Fruit fly (Drosophila melanogaster) whole organism, wandering third instar larva: ENCODE measurements around the gene nero.

Experiments
- Abd-B ChIP-seq: fragments of >200 bp; optimal IDR thresholded peaks from 2 replicates; lab custom pipeline; 2017; ENCODE audit warnings: missing biosample characterization, missing genetic modification characterization
- CG32264 ChIP-seq: fragments of 200-800 bp; sonication (Bioruptor generic); optimal IDR thresholded peaks from 2 replicates; lab custom pipeline; 2016; ENCODE audit warnings: missing biosample characterization, missing genetic modification characterization
- CG9705 ChIP-seq: fragments of 200-800 bp; sonication (Bioruptor generic); optimal IDR thresholded peaks from 2 replicates; lab custom pipeline; 2018; ENCODE audit warnings: missing biosample characterization, mild to moderate bottlenecking, missing genetic modification characterization
- Dfd ChIP-seq: fragments of >200 bp; optimal IDR thresholded peaks from 2 replicates; lab custom pipeline; 2017; ENCODE audit warnings: missing biosample characterization, missing genetic modification characterization
- Dif ChIP-seq: fragments of 200-275, 200-300 bp; sonication (Bioruptor generic); optimal IDR thresholded peaks from 2 replicates; lab custom pipeline; 2018; ENCODE audit warnings: missing biosample characterization, missing genetic modification characterization; ENCODE audit not compliant: partially characterized antibody
- GATAd ChIP-seq: sonication (Bioruptor generic); optimal IDR thresholded peaks from 2 replicates; lab custom pipeline; 2016; ENCODE audit warnings: missing biosample characterization, missing genetic modification characterization
- HLH106 ChIP-seq: fragments of 200-800 bp; optimal IDR thresholded peaks from 3 replicates; lab custom pipeline; 2019; ENCODE audit warnings: missing biosample characterization, mild to moderate bottlenecking, missing genetic modification characterization, moderate library complexity
- Hr78 ChIP-seq: fragments of >200 bp; optimal IDR thresholded peaks from 2 replicates; lab custom pipeline; 2017; ENCODE audit warnings: missing biosample characterization, missing genetic modification characterization
- Jra ChIP-seq: sonication (Bioruptor generic); optimal IDR thresholded peaks from 2 replicates; lab custom pipeline; 2016; ENCODE audit warnings: missing biosample characterization, missing genetic modification characterization
- Mio ChIP-seq: sonication (Bioruptor generic); optimal IDR thresholded peaks from 2 replicates; lab custom pipeline; 2016; ENCODE audit warnings: missing biosample characterization, missing genetic modification characterization
- Myc ChIP-seq: fragments of >200 bp; optimal IDR thresholded peaks from 2 replicates; lab custom pipeline; 2017
- N ChIP-seq: fragments of >200 bp; optimal IDR thresholded peaks from 2 replicates; lab custom pipeline; 2018; ENCODE audit warnings: missing biosample characterization, missing external identifiers, missing genetic modification characterization
- OdsH ChIP-seq: fragments of 200-800 bp; sonication (Bioruptor generic); optimal IDR thresholded peaks from 2 replicates; lab custom pipeline; 2016; ENCODE audit warnings: missing biosample characterization, mild to moderate bottlenecking, missing genetic modification characterization
- Rel ChIP-seq, 2 experiments: fragments of 200-800 bp; sonication (Bioruptor generic) in 1 of 2; optimal IDR thresholded peaks; 2 replicates in 1 of 2; 3 replicates in 1 of 2; lab custom pipeline; 2016 to 2019; ENCODE audit warnings: mild to moderate bottlenecking in 2 of 2, missing biosample characterization in 2 of 2, missing genetic modification characterization in 2 of 2, moderate library complexity in 1 of 2
- Sp1 ChIP-seq: fragments of 200-800 bp; sonication (Bioruptor generic); optimal IDR thresholded peaks from 3 replicates; lab custom pipeline; 2019; ENCODE audit warnings: missing biosample characterization, mild to moderate bottlenecking, missing genetic modification characterization, moderate library complexity
- Vsx2 ChIP-seq: fragments of 200-300, 225-300 bp; sonication (Bioruptor generic); optimal IDR thresholded peaks from 2 replicates; lab custom pipeline; 2018; ENCODE audit warnings: missing biosample characterization, missing genetic modification characterization; ENCODE audit not compliant: partially characterized antibody
- dl ChIP-seq, 2 experiments: fragments of 175-275, 200-275 bp in 1 of 2; fragments of 200-275 bp in 1 of 2; sonication (Bioruptor generic); optimal IDR thresholded peaks; lab custom pipeline; 2018; ENCODE audit warnings: mild to moderate bottlenecking in 2 of 2, missing biosample characterization in 2 of 2, missing genetic modification characterization in 2 of 2, moderate library complexity in 2 of 2; ENCODE audit not compliant: partially characterized antibody in 2 of 2, insufficient read depth in 1 of 2
- dmrt93B ChIP-seq: fragments of 200-800 bp; sonication (Bioruptor generic); optimal IDR thresholded peaks from 2 replicates; lab custom pipeline; 2018; ENCODE audit warnings: missing biosample characterization, mild to moderate bottlenecking, missing genetic modification characterization
- dsf ChIP-seq: sonication (Bioruptor generic); optimal IDR thresholded peaks from 2 replicates; lab custom pipeline; 2016; ENCODE audit warnings: missing biosample characterization, missing genetic modification characterization, borderline replicate concordance
- ey ChIP-seq: fragments of 200-800 bp; sonication (Bioruptor generic); optimal IDR thresholded peaks from 2 replicates; lab custom pipeline; 2016; ENCODE audit warnings: missing biosample characterization, missing genetic modification characterization
- foxo ChIP-seq, 2 experiments: fragments of 200-800 bp; sonication (Bioruptor generic); optimal IDR thresholded peaks; 2 replicates in 1 of 2; 3 replicates in 1 of 2; lab custom pipeline; 2016 to 2017; ENCODE audit warnings: missing biosample characterization in 2 of 2, missing genetic modification characterization in 2 of 2
- fru ChIP-seq: fragments of 200-800 bp; sonication (Bioruptor generic); optimal IDR thresholded peaks from 3 replicates; lab custom pipeline; 2016; ENCODE audit warnings: missing biosample characterization, mild to moderate bottlenecking, missing genetic modification characterization
- h ChIP-seq: fragments of 200-800 bp; sonication (Bioruptor generic); optimal IDR thresholded peaks from 3 replicates; lab custom pipeline; 2016; ENCODE audit warnings: missing biosample characterization, mild to moderate bottlenecking, missing genetic modification characterization
- jim ChIP-seq: fragments of 175-275, 200-325 bp; sonication (Bioruptor generic); optimal IDR thresholded peaks from 2 replicates; lab custom pipeline; 2016; ENCODE audit warnings: missing biosample characterization, mild to moderate bottlenecking, missing genetic modification characterization
- lola ChIP-seq: fragments of >200 bp; optimal IDR thresholded peaks from 2 replicates; lab custom pipeline; 2017; ENCODE audit warnings: missing biosample characterization, missing genetic modification characterization
- psq ChIP-seq: fragments of 200-800 bp; sonication (Bioruptor generic); optimal IDR thresholded peaks from 3 replicates; lab custom pipeline; 2017; ENCODE audit warnings: missing biosample characterization, mild to moderate bottlenecking, missing genetic modification characterization, moderate library complexity
- rgr ChIP-seq: fragments of 200-800 bp; sonication (Bioruptor generic); optimal IDR thresholded peaks from 3 replicates; lab custom pipeline; 2016; ENCODE audit warnings: missing biosample characterization, mild to moderate bottlenecking, missing genetic modification characterization
- sv ChIP-seq: fragments of 200-800 bp; sonication (Bioruptor generic); optimal IDR thresholded peaks from 3 replicates; lab custom pipeline; 2016; ENCODE audit warnings: missing biosample characterization, missing genetic modification characterization
- tai ChIP-seq: sonication (Bioruptor generic); optimal IDR thresholded peaks from 2 replicates; lab custom pipeline; 2016; ENCODE audit warnings: missing biosample characterization, missing genetic modification characterization
- usp ChIP-seq: fragments of >200 bp; optimal IDR thresholded peaks from 2 replicates; lab custom pipeline; 2017; ENCODE audit warnings: missing biosample characterization, missing genetic modification characterization
- woc ChIP-seq: sonication (Bioruptor generic); optimal IDR thresholded peaks from 2 replicates; lab custom pipeline; 2016; ENCODE audit warnings: missing biosample characterization, mild to moderate bottlenecking, missing genetic modification characterization

The nero gene

dm6 chr3R:31741278-31741677 is 6.1 kb downstream of the nero start:
- TF ChIP-seq foxo (GFP tag; optimal IDR thresholded peaks at IDR 0.05; lab: Kevin White, UChicago) (peak in 1 of 2 experiments; percentile 26), lola (no peak)

- TF ChIP-seq HLH106 (no peak), woc (GFP tag; lab: Kevin White, UChicago) (no peak), Jra (no peak), jim (GFP tag; lab: Kevin White, UChicago) (no peak), GATAd (no peak), dmrt93B (GFP tag; lab: Kevin White, UChicago) (no peak), sv (no peak), Abd-B (GFP tag; lab: Kevin White, UChicago) (no peak), Dif (GFP tag; lab: Kevin White, UChicago) (no peak), Myc (lab: Kevin White, UChicago) (no peak), Dfd (GFP tag; lab: Kevin White, UChicago) (no peak), foxo (GFP tag; optimal IDR thresholded peaks at IDR 0.05; lab: Kevin White, UChicago) (no peak), Hr78 (GFP tag; lab: Kevin White, UChicago) (no peak), tai (no peak), usp (GFP tag; lab: Kevin White, UChicago) (no peak), ey (GFP tag; lab: Kevin White, UChicago) (no peak)
Observed at dm6 chr3R:31739067-31739786, 8.1 kb downstream of the nero start.

- no peak for TF ChIP-seq foxo (GFP tag; optimal IDR thresholded peaks at IDR 0.05; lab: Kevin White, UChicago)
- no peak for TF ChIP-seq dl (GFP tag; optimal IDR thresholded peaks at IDR 0.05; lab: Kevin White, UChicago; ENCODE audit: insufficient read depth in 1 of 2, partially characterized antibody in 2 of 2)
- TF ChIP-seq Abd-B (GFP tag; lab: Kevin White, UChicago): no peak
- TF ChIP-seq h: no peak
- TF ChIP-seq tai: no peak
- TF ChIP-seq psq (GFP tag; lab: Kevin White, UChicago): no peak
- no peak for TF ChIP-seq CG32264
- no peak for TF ChIP-seq Hr78 (GFP tag; lab: Kevin White, UChicago)
- no peak for TF ChIP-seq dsf (GFP tag; lab: Kevin White, UChicago)
- TF ChIP-seq rgr (GFP tag; lab: Kevin White, UChicago): no peak
Observed at dm6 chr3R:31738060-31738619, 9.2 kb downstream of the nero start, which contains the start of gene eEF1alpha2. eEF1alpha2 (plus strand) TSS chr3R:31738468.

dm6 chr3R:31736776-31737175 is 10.6 kb downstream of the nero start, which contains the start of the genes CstF50 and CG11563:
CstF50 (minus strand) TSS chr3R:31736963.
CG11563 (plus strand) TSS chr3R:31737035.
- TF ChIP-seq Myc (lab: Kevin White, UChicago) (peak; percentile 38), N (GFP tag; lab: Kevin White, UChicago) (no peak)

- no peak for TF ChIP-seq jim (GFP tag; lab: Kevin White, UChicago)
- no peak for TF ChIP-seq N (GFP tag; lab: Kevin White, UChicago)
- TF ChIP-seq HLH106: no peak
- no peak for TF ChIP-seq Mio (GFP tag; lab: Kevin White, UChicago)
- TF ChIP-seq Sp1 (GFP tag; lab: Kevin White, UChicago): no peak
- TF ChIP-seq dsf (GFP tag; lab: Kevin White, UChicago): no peak
- TF ChIP-seq fru: no peak
- no peak for TF ChIP-seq Hr78 (GFP tag; lab: Kevin White, UChicago)
- TF ChIP-seq lola: no peak
- TF ChIP-seq OdsH (GFP tag; lab: Kevin White, UChicago): no peak
- no peak for TF ChIP-seq CG9705
Observed at dm6 chr3R:31727773-31728172, 19.6 kb downstream of the nero start.

dm6 chr3R:31726286-31726685 is 21.1 kb downstream of the nero start:
- TF ChIP-seq Vsx2 (no peak), CG9705 (no peak), Rel (GFP tag; optimal IDR thresholded peaks at IDR 0.05; lab: Kevin White, UChicago) (no peak), Rel (tag; optimal IDR thresholded peaks at IDR 0.05; lab: Kevin White, UChicago) (no peak), ey (GFP tag; lab: Kevin White, UChicago) (no peak), CG32264 (no peak), OdsH (GFP tag; lab: Kevin White, UChicago) (no peak)
- TF ChIP-seq, all 38 proteins: peak for 0
